Fruit fly (Drosophila melanogaster) whole organism, wandering third instar larva: ENCODE measurements around the gene Inx5.

Experiments
- HLH106 ChIP-seq: fragments of 200-800 bp; optimal IDR thresholded peaks from 3 replicates; lab custom pipeline; 2019; ENCODE audit warnings: missing biosample characterization, mild to moderate bottlenecking, missing genetic modification characterization, moderate library complexity
- N ChIP-seq: fragments of >200 bp; optimal IDR thresholded peaks from 2 replicates; lab custom pipeline; 2018; ENCODE audit warnings: missing biosample characterization, missing external identifiers, missing genetic modification characterization

dm6 chrX:19174850-19175571, 4.3 kb upstream of the Inx5 start, which contains the start of gene CG33939:
- TF ChIP-seq HLH106 (no peak), N (no peak)
